Fruit fly (Drosophila melanogaster) ovary, adult (tissue): ENCODE data around the gene Lamtor3.

Experiments used
- CG17801 ChIP-seq: fragments of 200-800 bp; optimal IDR thresholded peaks from 2 replicates; lab custom pipeline; 2019; ENCODE audit warnings: missing biosample characterization, mild to moderate bottlenecking, missing genetic modification characterization, moderate library complexity; ENCODE audit not compliant: partially characterized antibody

The Lamtor3 gene

dm6 chr2L:17514090-17514715, 33.2 kb downstream of the Lamtor3 start:
- no peak for TF ChIP-seq CG17801 (GFP tag; lab: Kevin White, UChicago)

dm6 chr2L:17524449-17524848, 43.4 kb downstream of the Lamtor3 start, which contains the start of gene CG15143:
Gene CG15143 (minus strand): TSS chr2L:17524549.
- no peak for TF ChIP-seq CG17801 (GFP tag; lab: Kevin White, UChicago)

dm6 chr2L:17529022-17529421, 48.0 kb downstream of the Lamtor3 start, which contains the start of gene CG15144:
Gene CG15144 (minus strand): TSS chr2L:17529122.
- no peak for TF ChIP-seq CG17801 (GFP tag; lab: Kevin White, UChicago)
